Fruit fly (Drosophila melanogaster): Measurements from ENCODE around the gene Ork1.

Ork1 gene

dm6 chrX:10882786-10883185 is 8.3 kb downstream of the Ork1 start (continued):
- TF ChIP-seq ara (GFP tag; IDR thresholded peaks at IDR 0.05) (0 out of 2 replicates have a peak, but pooled peaks have one; percentile 17), CG9797 (GFP tag; optimal IDR thresholded peaks at IDR 0.05) (no peak), Ada2b (GFP tag; IDR thresholded peaks at IDR 0.05) (0 out of 2 replicates have a peak, but pooled peaks have one; percentile 8), TFAM (GFP tag; optimal IDR thresholded peaks at IDR 0.05) (no peak), grau (tag; optimal IDR thresholded peaks at IDR 0.05) (peak; percentile 7), CG4360 (GFP tag; IDR thresholded peaks at IDR 0.05) (no peak), CG2116 (GFP tag; optimal IDR thresholded peaks at IDR 0.05) (no peak), CG2199 (GFP tag; IDR thresholded peaks at IDR 0.05) (no peak), Oli (tag; optimal IDR thresholded peaks at IDR 0.05) (peak; percentile 23), CG10209 (GFP tag; optimal IDR thresholded peaks at IDR 0.05) (peak; percentile 2), ind (GFP tag; optimal IDR thresholded peaks at IDR 0.05) (peak; percentile 5), maf-S (GFP tag; optimal IDR thresholded peaks at IDR 0.05) (no peak), ssp (GFP tag; IDR thresholded peaks at IDR 0.05) (no peak), D19A (tag; optimal IDR thresholded peaks at IDR 0.05) (no peak), pum (GFP tag; optimal IDR thresholded peaks at IDR 0.05) (no peak), bsh (GFP tag; optimal IDR thresholded peaks at IDR 0.05) (peak in 1 of 2 experiments; percentile 2), CG10979 (tag; optimal IDR thresholded peaks at IDR 0.05) (peak; percentile 16), CG11504 (tag; optimal IDR thresholded peaks at IDR 0.05) (peak; percentile 31), CG10366 (GFP tag; IDR thresholded peaks at IDR 0.05) (no peak), ro (GFP tag; IDR thresholded peaks at IDR 0.05) (no peak), E2f2 (GFP tag; IDR thresholded peaks at IDR 0.05) (no peak), Camta (GFP tag; optimal IDR thresholded peaks at IDR 0.05) (no peak), fd96Cb (tag; optimal IDR thresholded peaks at IDR 0.05) (peak; percentile 8)

- peak; percentile 68 for TF ChIP-seq CG16813 (GFP tag; IDR thresholded peaks at IDR 0.05; ENCODE audit: partially characterized antibody)
- peak; percentile 74 for TF ChIP-seq Bgb (GFP tag; IDR thresholded peaks at IDR 0.05; ENCODE audit: partially characterized antibody)
- TF ChIP-seq stwl (tag; optimal IDR thresholded peaks at IDR 0.05) = peak; percentile 28
- TF ChIP-seq CG14710 (tag; optimal IDR thresholded peaks at IDR 0.05) = peak; percentile 16
- TF ChIP-seq bbx (GFP tag; IDR thresholded peaks at IDR 0.05; ENCODE audit: partially characterized antibody) = peak; percentile 82
- TF ChIP-seq Ravus (GFP tag; IDR thresholded peaks at IDR 0.05) = no peak
- no peak for TF ChIP-seq CG12942 (GFP tag; optimal IDR thresholded peaks at IDR 0.05)
- TF ChIP-seq CG6791 (GFP tag; IDR thresholded peaks at IDR 0.05; ENCODE audit: partially characterized antibody) = peak; percentile 67
- TF ChIP-seq Ets97D (GFP tag; optimal IDR thresholded peaks at IDR 0.05) = peak; percentile 20
- TF ChIP-seq gfzf (GFP tag; optimal IDR thresholded peaks at IDR 0.05) = peak; percentile 82
- peak; percentile 75 for TF ChIP-seq amos (GFP tag; IDR thresholded peaks at IDR 0.05; ENCODE audit: partially characterized antibody)
- no peak for TF ChIP-seq cwo (GFP tag; optimal IDR thresholded peaks at IDR 0.05)
- no peak for TF ChIP-seq sr (GFP tag; IDR thresholded peaks at IDR 0.05)
- no peak for TF ChIP-seq hth (optimal IDR thresholded peaks at IDR 0.05)
- TF ChIP-seq hbn (GFP tag; IDR thresholded peaks at IDR 0.05; ENCODE audit: partially characterized antibody) = peak; percentile 64
- TF ChIP-seq Sry-β (GFP tag; optimal IDR thresholded peaks at IDR 0.05) = peak; percentile 62
- TF ChIP-seq CG14860 (GFP tag; IDR thresholded peaks at IDR 0.05; ENCODE audit: partially characterized antibody) = peak; percentile 57; the same call in 1 of the 3 replicates
- peak; percentile 35 for TF ChIP-seq trem (tag; optimal IDR thresholded peaks at IDR 0.05)
- peak; percentile 6 for TF ChIP-seq az2 (GFP tag; optimal IDR thresholded peaks at IDR 0.05)
- peak; percentile 70; the same call in 2 of the 3 replicates for TF ChIP-seq Opbp (GFP tag; IDR thresholded peaks at IDR 0.05; ENCODE audit: partially characterized antibody)
- TF ChIP-seq HLH4C (GFP tag; IDR thresholded peaks at IDR 0.05; ENCODE audit: partially characterized antibody) = peak; percentile 64
- TF ChIP-seq CG18262 (tag; optimal IDR thresholded peaks at IDR 0.05) = no peak
- TF ChIP-seq CG2202 (tag; optimal IDR thresholded peaks at IDR 0.05) = peak; percentile 3
- TF ChIP-seq da (GFP tag; optimal IDR thresholded peaks at IDR 0.05) = no peak
- TF ChIP-seq dmrt99B (tag; optimal IDR thresholded peaks at IDR 0.05) = peak; percentile 42
Measured at dm6 chrX:10877087-10877935, 13.7 kb downstream of the Ork1 start, which contains the start of gene CG1637. Gene CG1637 (minus strand): TSS chrX:10877893.

Measured in whole organism, embryonic.